Fruit fly (Drosophila melanogaster) whole organism, embryonic: ENCODE results near the gene papi.

Experiments used
- CG1024 ChIP-seq: fragments of 200-800 bp; sonication (Bioruptor generic); IDR thresholded peaks from 2 replicates; pipeline ENCODE4 v1.3.6; 2022; ENCODE audit warnings: missing biosample characterization, missing genetic modification characterization
- CG11695 ChIP-seq: fragments of 200-800 bp; sonication (Bioruptor generic); IDR thresholded peaks from 3 replicates; pipeline ENCODE4 v1.3.6; 2022; ENCODE audit warnings: missing biosample characterization, missing genetic modification characterization
- CG12236 ChIP-seq: fragments of 200-800 bp; sonication (Bioruptor generic); optimal IDR thresholded peaks from 2 replicates; lab custom pipeline; 2016; ENCODE audit warnings: missing biosample characterization, missing genetic modification characterization
- CG12942 ChIP-seq: fragments of 200-800 bp; sonication (Bioruptor generic); optimal IDR thresholded peaks from 3 replicates; lab custom pipeline; 2016; ENCODE audit warnings: missing biosample characterization, missing genetic modification characterization
- CG13775 ChIP-seq: fragments of 200-800 bp; sonication (Bioruptor generic); optimal IDR thresholded peaks from 3 replicates; lab custom pipeline; 2017; ENCODE audit warnings: missing biosample characterization, mild to moderate bottlenecking, missing genetic modification characterization
- CG14050 ChIP-seq: fragments of 200-800 bp; sonication (Bioruptor generic); IDR thresholded peaks from 3 replicates; pipeline ENCODE4 v1.3.6; 2022; ENCODE audit warnings: missing biosample characterization, missing genetic modification characterization
- CG16863 ChIP-seq: fragments of 200-800 bp; sonication (Bioruptor generic); optimal IDR thresholded peaks from 3 replicates; lab custom pipeline; 2016; ENCODE audit warnings: missing biosample characterization, missing genetic modification characterization
- CG1792 ChIP-seq: fragments of 200-800 bp; sonication (Bioruptor generic); optimal IDR thresholded peaks from 2 replicates; lab custom pipeline; 2016; ENCODE audit warnings: missing biosample characterization, missing genetic modification characterization
- CG31224 ChIP-seq: fragments of 200-800 bp; sonication (Bioruptor generic); IDR thresholded peaks from 2 replicates; pipeline ENCODE4 v1.3.6; 2022; ENCODE audit warnings: missing biosample characterization, missing genetic modification characterization
- CG33213 ChIP-seq: fragments of 200-800 bp; sonication (Bioruptor generic); optimal IDR thresholded peaks from 3 replicates; lab custom pipeline; 2016; ENCODE audit warnings: missing biosample characterization, missing genetic modification characterization
- CG3995 ChIP-seq: fragments of 200-800 bp; sonication (Bioruptor generic); optimal IDR thresholded peaks from 3 replicates; lab custom pipeline; 2016; ENCODE audit warnings: missing biosample characterization, missing genetic modification characterization
- CG4707 ChIP-seq: fragments of 200-800 bp; sonication (Bioruptor generic); optimal IDR thresholded peaks from 2 replicates; lab custom pipeline; 2018; ENCODE audit warnings: missing biosample characterization, mild to moderate bottlenecking, missing genetic modification characterization, moderate library complexity
- CG7745 ChIP-seq: fragments of 200-800 bp; sonication (Bioruptor generic); optimal IDR thresholded peaks from 2 replicates; lab custom pipeline; 2018; ENCODE audit warnings: missing biosample characterization, mild to moderate bottlenecking, missing genetic modification characterization, moderate library complexity
- CG7839 ChIP-seq: fragments of 200-800 bp; sonication (Bioruptor generic); optimal IDR thresholded peaks from 3 replicates; lab custom pipeline; 2018; ENCODE audit warnings: missing biosample characterization, mild to moderate bottlenecking, missing genetic modification characterization, moderate library complexity
- CG7928 ChIP-seq: fragments of 200-800 bp; sonication (Bioruptor generic); optimal IDR thresholded peaks from 2 replicates; lab custom pipeline; 2017; ENCODE audit warnings: missing biosample characterization, mild to moderate bottlenecking, missing genetic modification characterization
- CG8290 ChIP-seq, 3 experiments: fragments of 200-800 bp; sonication (Bioruptor generic); optimal IDR thresholded peaks; 2 replicates each; lab custom pipeline; 2016 to 2019; ENCODE audit warnings: missing biosample characterization in 3 of 3, missing genetic modification characterization in 3 of 3, mild to moderate bottlenecking in 2 of 3, moderate library complexity in 1 of 3
- CTCF ChIP-seq: fragments of 200-800 bp; sonication (Bioruptor generic); optimal IDR thresholded peaks from 2 replicates; lab custom pipeline; 2017; ENCODE audit warnings: missing biosample characterization, mild to moderate bottlenecking, missing genetic modification characterization, moderate library complexity
- Dp ChIP-seq: fragments of 200-800 bp; sonication (Bioruptor generic); optimal IDR thresholded peaks from 2 replicates; lab custom pipeline; 2018; ENCODE audit warnings: missing biosample characterization, mild to moderate bottlenecking, missing genetic modification characterization, moderate library complexity
- ERR ChIP-seq: fragments of 200-800 bp; sonication (Bioruptor generic); optimal IDR thresholded peaks from 2 replicates; lab custom pipeline; 2016; ENCODE audit warnings: missing biosample characterization, missing genetic modification characterization
- Fer3 ChIP-seq: fragments of 200-800 bp; sonication (Bioruptor generic); optimal IDR thresholded peaks from 2 replicates; lab custom pipeline; 2018; ENCODE audit warnings: missing biosample characterization, mild to moderate bottlenecking, missing genetic modification characterization, moderate library complexity
- HLH4C ChIP-seq: fragments of 200-800 bp; sonication (Bioruptor generic); IDR thresholded peaks from 3 replicates; pipeline ENCODE4 v1.3.6; 2022; ENCODE audit warnings: missing biosample characterization, missing genetic modification characterization; ENCODE audit not compliant: partially characterized antibody
- Hand ChIP-seq: fragments of 200-800 bp; sonication (Bioruptor generic); optimal IDR thresholded peaks from 2 replicates; lab custom pipeline; 2017; ENCODE audit warnings: mild to moderate bottlenecking, missing biosample characterization, missing genetic modification reagents, missing genetic modification characterization
- HmgD ChIP-seq: fragments of 200-800 bp; sonication (Bioruptor generic); optimal IDR thresholded peaks from 3 replicates; lab custom pipeline; 2016; ENCODE audit warnings: missing biosample characterization, missing genetic modification characterization
- Hr3 ChIP-seq: fragments of 200-800 bp; sonication (Bioruptor generic); optimal IDR thresholded peaks from 3 replicates; lab custom pipeline; 2016; ENCODE audit warnings: missing biosample characterization, missing genetic modification characterization
- Jarid2 ChIP-seq: fragments of 200-800 bp; sonication (Bioruptor generic); optimal IDR thresholded peaks from 3 replicates; lab custom pipeline; 2017; ENCODE audit warnings: mild to moderate bottlenecking, missing biosample characterization, missing genetic modification reagents, missing genetic modification characterization
- MESR4 ChIP-seq: fragments of 200-800 bp; sonication (Bioruptor generic); optimal IDR thresholded peaks from 2 replicates; lab custom pipeline; 2018; ENCODE audit warnings: missing biosample characterization, mild to moderate bottlenecking, missing genetic modification characterization, moderate library complexity
- Mad ChIP-seq: fragments of 200-800 bp; sonication (Bioruptor generic); optimal IDR thresholded peaks from 2 replicates; lab custom pipeline; 2016; ENCODE audit warnings: missing biosample characterization, missing genetic modification characterization
- Max ChIP-seq: fragments of 200-800 bp; sonication (Bioruptor generic); optimal IDR thresholded peaks from 2 replicates; lab custom pipeline; 2016; ENCODE audit warnings: missing biosample characterization, mild to moderate bottlenecking, missing genetic modification characterization
- Meics ChIP-seq: fragments of 200-800 bp; sonication (Bioruptor generic); optimal IDR thresholded peaks from 2 replicates; lab custom pipeline; 2017; ENCODE audit warnings: missing biosample characterization, mild to moderate bottlenecking, missing genetic modification characterization
- NK7.1 ChIP-seq: fragments of 200-800 bp; sonication (Bioruptor generic); optimal IDR thresholded peaks from 3 replicates; lab custom pipeline; 2016; ENCODE audit warnings: missing biosample characterization, missing genetic modification characterization
- PHDP ChIP-seq: fragments of 200-800 bp; sonication (Bioruptor generic); optimal IDR thresholded peaks from 3 replicates; lab custom pipeline; 2018; ENCODE audit warnings: missing biosample characterization, mild to moderate bottlenecking, missing genetic modification characterization, moderate library complexity
- Rx ChIP-seq: fragments of 200-800 bp; sonication (Bioruptor generic); IDR thresholded peaks from 2 replicates; pipeline ENCODE4 v1.3.6; 2022; ENCODE audit warnings: missing biosample characterization, missing genetic modification characterization
- Spps ChIP-seq: fragments of 200-800 bp; sonication (Bioruptor generic); optimal IDR thresholded peaks from 2 replicates; lab custom pipeline; 2018; ENCODE audit warnings: missing biosample characterization, mild to moderate bottlenecking, missing genetic modification characterization
- Taf1 ChIP-seq: fragments of 200-800 bp; sonication (Bioruptor generic); IDR thresholded peaks from 2 replicates; pipeline ENCODE4 v1.3.6; 2022; ENCODE audit warnings: missing biosample characterization, missing genetic modification characterization
- bowl ChIP-seq: fragments of 200-800 bp; sonication (Bioruptor generic); IDR thresholded peaks from 2 replicates; pipeline ENCODE4 v1.3.6; 2022; ENCODE audit warnings: missing biosample characterization, missing genetic modification characterization
- chn ChIP-seq: fragments of 200-800 bp; sonication (Bioruptor generic); optimal IDR thresholded peaks from 2 replicates; lab custom pipeline; 2016; ENCODE audit warnings: missing biosample characterization, missing genetic modification characterization
- ci ChIP-seq: fragments of 200-800 bp; sonication (Bioruptor generic); IDR thresholded peaks from 3 replicates; pipeline ENCODE4 v1.3.6; 2022; ENCODE audit warnings: missing biosample characterization, missing genetic modification characterization
- disco-r ChIP-seq: fragments of 200-800 bp; sonication (Bioruptor generic); optimal IDR thresholded peaks from 2 replicates; lab custom pipeline; 2016; ENCODE audit warnings: missing biosample characterization, missing genetic modification characterization
- dm ChIP-seq: fragments of 200-800 bp; sonication (Bioruptor generic); optimal IDR thresholded peaks from 3 replicates; lab custom pipeline; 2016; ENCODE audit warnings: missing biosample characterization, missing genetic modification characterization
- ems ChIP-seq: fragments of 200-800 bp; sonication (Bioruptor generic); optimal IDR thresholded peaks from 3 replicates; lab custom pipeline; 2016; ENCODE audit warnings: missing biosample characterization, missing genetic modification characterization
- nau ChIP-seq: fragments of 200-800 bp; sonication (Bioruptor generic); optimal IDR thresholded peaks from 3 replicates; lab custom pipeline; 2017; ENCODE audit warnings: missing biosample characterization, mild to moderate bottlenecking, missing genetic modification characterization, missing genetic modification reagents
- nerfin-2 ChIP-seq: fragments of 200-800 bp; sonication (Bioruptor generic); IDR thresholded peaks from 2 replicates; pipeline ENCODE4 v1.3.6; 2022; ENCODE audit warnings: missing biosample characterization, missing genetic modification characterization; ENCODE audit not compliant: partially characterized antibody
- rib ChIP-seq: fragments of 200-800 bp; sonication (Bioruptor generic); IDR thresholded peaks from 2 replicates; pipeline ENCODE4 v1.3.6; 2022; ENCODE audit warnings: missing biosample characterization, missing genetic modification characterization
- ro ChIP-seq: fragments of 200-800 bp; sonication (Bioruptor generic); IDR thresholded peaks from 2 replicates; pipeline ENCODE4 v1.3.6; 2022; ENCODE audit warnings: missing biosample characterization, missing genetic modification characterization
- slou ChIP-seq: fragments of 200-800 bp; sonication (Bioruptor generic); optimal IDR thresholded peaks from 3 replicates; lab custom pipeline; 2016; ENCODE audit warnings: missing biosample characterization, missing genetic modification characterization
- sr ChIP-seq: fragments of 200-800 bp; sonication (Bioruptor generic); IDR thresholded peaks from 3 replicates; pipeline ENCODE4 v1.3.6; 2022; ENCODE audit warnings: missing biosample characterization, missing genetic modification characterization
- tgo ChIP-seq: fragments of 200-800 bp; sonication (Bioruptor generic); IDR thresholded peaks from 3 replicates; pipeline ENCODE4 v1.3.6; 2022; ENCODE audit warnings: missing biosample characterization, missing genetic modification characterization
- tio ChIP-seq: fragments of 200-800 bp; sonication (Bioruptor generic); optimal IDR thresholded peaks from 2 replicates; lab custom pipeline; 2017; ENCODE audit warnings: missing biosample characterization, missing genetic modification characterization, inconsistent platforms
- trh ChIP-seq: fragments of 200-800 bp; sonication (Bioruptor generic); optimal IDR thresholded peaks from 2 replicates; lab custom pipeline; 2016; ENCODE audit warnings: missing biosample characterization, missing genetic modification characterization
- usp ChIP-seq: fragments of >200 bp; optimal IDR thresholded peaks from 2 replicates; lab custom pipeline; 2017; ENCODE audit warnings: missing biosample characterization, missing genetic modification characterization
- vfl ChIP-seq: fragments of 200-800 bp; sonication (Bioruptor generic); optimal IDR thresholded peaks from 2 replicates; lab custom pipeline; 2016; ENCODE audit warnings: missing biosample characterization, missing genetic modification characterization
- zen ChIP-seq: fragments of 200-800 bp; sonication (Bioruptor generic); optimal IDR thresholded peaks from 3 replicates; lab custom pipeline; 2018; ENCODE audit warnings: missing biosample characterization, mild to moderate bottlenecking, missing genetic modification characterization, moderate library complexity

papi gene

DNA sequence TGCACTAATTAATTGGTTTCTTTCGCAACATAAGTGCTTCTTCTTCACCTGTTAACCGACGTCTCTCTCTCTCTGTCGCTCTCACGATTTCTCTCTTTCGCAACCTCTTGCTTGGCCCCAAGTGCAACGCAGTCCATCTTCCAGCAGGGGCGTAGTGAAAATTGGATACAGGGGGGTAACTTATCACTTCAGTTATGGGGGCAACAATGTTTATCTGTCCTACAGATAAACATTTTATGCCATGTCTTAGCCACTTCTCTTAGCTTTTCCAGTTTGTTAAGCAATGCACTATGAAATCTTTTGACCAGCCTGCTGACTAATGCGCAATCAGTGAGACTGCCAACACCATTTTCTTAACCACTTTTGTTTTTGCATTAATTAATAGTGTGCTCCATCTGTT lies 6.8 kb downstream of the papi start (continued):
- TF ChIP-seq dm (GFP tag; lab: Kevin White, UChicago) (no peak), vfl (no peak), Fer3 (tag; lab: Kevin White, UChicago) (no peak), tgo (peak; percentile 52; the same call in 2 of the 3 replicates), Mad (GFP tag; lab: Kevin White, UChicago) (peak; percentile 43), chn (GFP tag; lab: Kevin White, UChicago) (peak; percentile 18), nerfin-2 (GFP tag; lab: Robert Waterston, UW) (no peak; the same call in 1 of the 2 replicates), CG14050 (peak; percentile 56; the same call in 1 of the 3 replicates), usp (GFP tag; lab: Kevin White, UChicago) (no peak), CG33213 (GFP tag; lab: Kevin White, UChicago) (no peak), slou (GFP tag; lab: Kevin White, UChicago) (no peak), CG31224 (GFP tag; lab: Robert Waterston, UW) (no peak), Hr3 (GFP tag; lab: Kevin White, UChicago) (peak; percentile 16), CG1792 (no peak), ems (no peak), nau (no peak), bowl (GFP tag; lab: Robert Waterston, UW) (peak; percentile 55; the same call in 1 of the 2 replicates), CG7745 (tag; lab: Kevin White, UChicago) (no peak), HLH4C (GFP tag; lab: Robert Waterston, UW) (no peak), Spps (tag; lab: Kevin White, UChicago) (no peak), MESR4 (GFP tag; lab: Kevin White, UChicago) (no peak), CG12236 (GFP tag; lab: Kevin White, UChicago) (no peak), Rx (GFP tag; lab: Robert Waterston, UW) (peak; percentile 60), CG11695 (GFP tag; lab: Robert Waterston, UW) (peak; percentile 45; the same call in 1 of the 3 replicates), ro (GFP tag; lab: Robert Waterston, UW) (no peak), NK7.1 (GFP tag; lab: Kevin White, UChicago) (no peak), CG8290 (GFP tag; optimal IDR thresholded peaks at IDR 0.05; lab: Kevin White, UChicago) (no peak), CG8290 (tag; optimal IDR thresholded peaks at IDR 0.05; lab: Kevin White, UChicago) (peak in 1 of 2 experiments; percentile 60), CG4707 (GFP tag; lab: Kevin White, UChicago) (peak; percentile 16), Jarid2 (GFP tag; lab: Kevin White, UChicago) (no peak), CG1024 (GFP tag; lab: Robert Waterston, UW) (peak; percentile 50; the same call in 1 of the 2 replicates), Hand (GFP tag; lab: Kevin White, UChicago) (no peak), rib (no peak), ERR (GFP tag; lab: Kevin White, UChicago) (no peak), sr (peak; percentile 53; the same call in 1 of the 3 replicates), CG7839 (tag; lab: Kevin White, UChicago) (no peak), PHDP (tag; lab: Kevin White, UChicago) (peak; percentile 51), Dp (GFP tag; lab: Kevin White, UChicago) (no peak), Meics (GFP tag; lab: Kevin White, UChicago) (peak; percentile 27), Taf1 (GFP tag; lab: Robert Waterston, UW) (no peak), zen (tag; lab: Kevin White, UChicago) (no peak), CG12942 (peak; percentile 37), HmgD (GFP tag; lab: Kevin White, UChicago) (no peak), disco-r (GFP tag; lab: Kevin White, UChicago) (no peak), CG16863 (GFP tag; lab: Kevin White, UChicago) (peak; percentile 42), ci (GFP tag; lab: Robert Waterston, UW) (peak; percentile 91), tio (GFP tag; lab: Kevin White, UChicago) (no peak), CTCF (no peak), CG13775 (GFP tag; lab: Kevin White, UChicago) (no peak), CG3995 (GFP tag; lab: Kevin White, UChicago) (no peak), CG7928 (GFP tag; lab: Kevin White, UChicago) (no peak), trh (GFP tag; lab: Kevin White, UChicago) (no peak), Max (GFP tag; lab: Kevin White, UChicago) (no peak)
